Fruit fly (Drosophila melanogaster) whole organism, prepupa: ENCODE measurements around the gene be.

Experiments
- Blimp-1 ChIP-seq: fragments of 200-800 bp; sonication (Bioruptor generic); optimal IDR thresholded peaks from 3 replicates; lab custom pipeline; 2017; ENCODE audit warnings: missing biosample characterization, missing genetic modification characterization, mild to moderate bottlenecking, moderate library complexity, missing genetic modification reagents
- CG16779 ChIP-seq: fragments of 200-800 bp; sonication (Bioruptor generic); optimal IDR thresholded peaks from 3 replicates; lab custom pipeline; 2017; ENCODE audit warnings: missing biosample characterization, mild to moderate bottlenecking, missing genetic modification characterization
- CG34406 ChIP-seq: fragments of 200-800 bp; sonication (Bioruptor generic); optimal IDR thresholded peaks from 3 replicates; lab custom pipeline; 2016; ENCODE audit warnings: missing biosample characterization, missing genetic modification characterization
- CG4318 ChIP-seq: fragments of 200-800 bp; sonication (Bioruptor generic); optimal IDR thresholded peaks from 3 replicates; lab custom pipeline; 2017; ENCODE audit warnings: missing biosample characterization, mild to moderate bottlenecking, missing genetic modification characterization
- Lpt ChIP-seq: fragments of 200-800 bp; sonication (Bioruptor generic); optimal IDR thresholded peaks from 3 replicates; lab custom pipeline; 2016; ENCODE audit warnings: missing biosample characterization, missing genetic modification characterization
- fd59A ChIP-seq: fragments of 200-800 bp; sonication (Bioruptor generic); optimal IDR thresholded peaks from 2 replicates; lab custom pipeline; 2017; ENCODE audit warnings: missing biosample characterization, mild to moderate bottlenecking, missing genetic modification characterization, missing genetic modification reagents

DNA sequence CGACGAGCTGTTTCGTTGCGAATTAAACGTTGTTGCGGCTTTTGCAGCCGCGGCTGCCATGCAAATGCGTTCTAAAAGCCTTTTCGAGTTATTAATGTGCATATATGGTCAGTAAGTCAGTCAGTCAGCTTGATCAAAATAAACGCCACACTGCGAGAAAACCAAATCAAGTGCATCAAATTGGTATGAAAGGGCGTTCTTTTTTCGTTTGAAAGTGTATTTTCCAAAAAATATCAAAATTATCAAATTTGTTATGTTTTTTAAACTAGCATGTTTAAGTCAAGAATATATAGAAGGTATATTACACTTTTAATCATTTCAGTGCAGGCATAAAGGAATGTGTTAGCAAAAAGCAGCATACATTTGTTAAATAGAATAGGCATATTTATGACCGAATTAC, 18.3 kb downstream of the be start:
- peak; percentile 48 for TF ChIP-seq CG34406 (GFP tag; lab: Kevin White, UChicago)
- TF ChIP-seq CG16779 (tag; lab: Kevin White, UChicago): no peak
- no peak for TF ChIP-seq Lpt (GFP tag; lab: Kevin White, UChicago)
- no peak for TF ChIP-seq fd59A (GFP tag; lab: Kevin White, UChicago)
- TF ChIP-seq CG4318 (GFP tag; lab: Kevin White, UChicago): peak; percentile 13
- no peak for TF ChIP-seq Blimp-1 (GFP tag; lab: Kevin White, UChicago)
